Worm (Caenorhabditis elegans): ENCODE results near the gene anat-1.
A peak's percentile ranks its signal among the peaks of the same experiment; 100 is the strongest.

ce11 chrIV:6789950-6790349, 19.3 kb downstream of the anat-1 start:
- TF ChIP-seq ztf-28 (GFP tag; IDR thresholded peaks at IDR 0.05) (no peak), nhr-90 (tag; optimal IDR thresholded peaks at IDR 0.05) (no peak), him-1 (tag; optimal IDR thresholded peaks at IDR 0.05) (peak; percentile 6), mes-4 (tag; optimal IDR thresholded peaks at IDR 0.05) (no peak), ceh-27 (GFP tag; optimal IDR thresholded peaks at IDR 0.05) (no peak), ama-1 (optimal IDR thresholded peaks at IDR 0.05) (no peak), ama-1 (GFP tag; optimal IDR thresholded peaks at IDR 0.05) (no peak), F23B12.7 (tag; optimal IDR thresholded peaks at IDR 0.05; ENCODE audit: insufficient read depth) (no peak), T07F8.4 (tag; optimal IDR thresholded peaks at IDR 0.05) (no peak)

Data from whole organism, young adult.